Fruit fly (Drosophila melanogaster): ENCODE data around the gene CG18281.

The CG18281 gene

dm6 chr3L:20514101-20514500 lies 14.5 kb downstream of the CG18281 start:
- TF ChIP-seq brk (GFP tag; optimal IDR thresholded peaks at IDR 0.05) = no peak
- TF ChIP-seq Hr83 (GFP tag; optimal IDR thresholded peaks at IDR 0.05; ENCODE audit: poor library complexity, severe bottlenecking) = no peak
- no peak for TF ChIP-seq Jra (GFP tag; optimal IDR thresholded peaks at IDR 0.05)
- TF ChIP-seq Abd-B (GFP tag; optimal IDR thresholded peaks at IDR 0.05) = no peak
- TF ChIP-seq Rel (GFP tag; optimal IDR thresholded peaks at IDR 0.05) = no peak
- TF ChIP-seq Rel (tag; optimal IDR thresholded peaks at IDR 0.05) = peak; percentile 97

- TF ChIP-seq br (GFP tag; optimal IDR thresholded peaks at IDR 0.05) (peak; percentile 16), h (GFP tag; optimal IDR thresholded peaks at IDR 0.05) (peak; percentile 65), HLH106 (tag; optimal IDR thresholded peaks at IDR 0.05) (peak; percentile 64), OdsH (GFP tag; optimal IDR thresholded peaks at IDR 0.05) (peak; percentile 56), fru (GFP tag; optimal IDR thresholded peaks at IDR 0.05) (peak; percentile 34), dl (GFP tag; optimal IDR thresholded peaks at IDR 0.05; ENCODE audit: insufficient read depth in 1 of 2, partially characterized antibody in 2 of 2) (no peak), brk (GFP tag; optimal IDR thresholded peaks at IDR 0.05) (peak; percentile 4), foxo (GFP tag; optimal IDR thresholded peaks at IDR 0.05) (peak in 1 of 2 experiments; percentile 63), sv (GFP tag; optimal IDR thresholded peaks at IDR 0.05) (no peak), rgr (GFP tag; optimal IDR thresholded peaks at IDR 0.05) (peak; percentile 63), woc (GFP tag; optimal IDR thresholded peaks at IDR 0.05) (no peak), Rel (GFP tag; optimal IDR thresholded peaks at IDR 0.05) (no peak), Rel (tag; optimal IDR thresholded peaks at IDR 0.05) (peak; percentile 96), Sp1 (GFP tag; optimal IDR thresholded peaks at IDR 0.05) (peak; percentile 56), N (GFP tag; optimal IDR thresholded peaks at IDR 0.05) (no peak)
Observed at dm6 chr3L:20516519-20517178, 17.0 kb downstream of the CG18281 start.

dm6 chr3L:20517179-20517834 lies 17.7 kb downstream of the CG18281 start:
- TF ChIP-seq Hnf4 (GFP tag; optimal IDR thresholded peaks at IDR 0.05) (peak; percentile 11), psq (GFP tag; optimal IDR thresholded peaks at IDR 0.05) (peak; percentile 86), CrebA (GFP tag; optimal IDR thresholded peaks at IDR 0.05; ENCODE audit: borderline replicate concordance) (peak; percentile 46), Rel (GFP tag; optimal IDR thresholded peaks at IDR 0.05) (no peak), Rel (tag; optimal IDR thresholded peaks at IDR 0.05) (peak; percentile 84), Hr83 (GFP tag; optimal IDR thresholded peaks at IDR 0.05; ENCODE audit: poor library complexity, severe bottlenecking) (peak; percentile 83), dl (GFP tag; optimal IDR thresholded peaks at IDR 0.05; ENCODE audit: insufficient read depth in 1 of 2, partially characterized antibody in 2 of 2) (peak in 1 of 2 experiments; percentile 77), Hr78 (GFP tag; optimal IDR thresholded peaks at IDR 0.05) (no peak), sage (GFP tag; optimal IDR thresholded peaks at IDR 0.05) (no peak), Jra (GFP tag; optimal IDR thresholded peaks at IDR 0.05) (peak; percentile 90), foxo (GFP tag; optimal IDR thresholded peaks at IDR 0.05) (no peak), Dif (GFP tag; optimal IDR thresholded peaks at IDR 0.05; ENCODE audit: partially characterized antibody) (peak; percentile 37), usp (GFP tag; optimal IDR thresholded peaks at IDR 0.05) (no peak)

- no peak for TF ChIP-seq Hr78 (GFP tag; optimal IDR thresholded peaks at IDR 0.05)
- peak; percentile 8 for TF ChIP-seq dmrt93B (GFP tag; optimal IDR thresholded peaks at IDR 0.05)
- TF ChIP-seq psq (GFP tag; optimal IDR thresholded peaks at IDR 0.05) = peak; percentile 100
- no peak for TF ChIP-seq Rel (GFP tag; optimal IDR thresholded peaks at IDR 0.05)
- TF ChIP-seq Rel (tag; optimal IDR thresholded peaks at IDR 0.05) = peak; percentile 85
- TF ChIP-seq Vsx2 (GFP tag; optimal IDR thresholded peaks at IDR 0.05; ENCODE audit: partially characterized antibody) = no peak
- peak; percentile 67 for TF ChIP-seq ey (GFP tag; optimal IDR thresholded peaks at IDR 0.05)
- peak; percentile 49 for TF ChIP-seq HLH106 (tag; optimal IDR thresholded peaks at IDR 0.05)
- TF ChIP-seq woc (GFP tag; optimal IDR thresholded peaks at IDR 0.05) = peak; percentile 11
- TF ChIP-seq Sp1 (GFP tag; optimal IDR thresholded peaks at IDR 0.05) = peak; percentile 35
- peak; percentile 78 for TF ChIP-seq fru (GFP tag; optimal IDR thresholded peaks at IDR 0.05)
- TF ChIP-seq dsf (GFP tag; optimal IDR thresholded peaks at IDR 0.05; ENCODE audit: borderline replicate concordance) = no peak
- TF ChIP-seq Jra (GFP tag; optimal IDR thresholded peaks at IDR 0.05) = no peak
- TF ChIP-seq rgr (GFP tag; optimal IDR thresholded peaks at IDR 0.05) = peak; percentile 54
- TF ChIP-seq N (GFP tag; optimal IDR thresholded peaks at IDR 0.05) = no peak
- peak; percentile 24 for TF ChIP-seq Hnf4 (GFP tag; optimal IDR thresholded peaks at IDR 0.05)
- TF ChIP-seq jim (GFP tag; optimal IDR thresholded peaks at IDR 0.05) = peak; percentile 82
- TF ChIP-seq Dif (GFP tag; optimal IDR thresholded peaks at IDR 0.05; ENCODE audit: partially characterized antibody) = peak; percentile 36
- no peak for TF ChIP-seq pan (optimal IDR thresholded peaks at IDR 0.05)
- peak; percentile 41 for TF ChIP-seq tai (GFP tag; optimal IDR thresholded peaks at IDR 0.05)
- no peak for TF ChIP-seq dl (GFP tag; optimal IDR thresholded peaks at IDR 0.05; ENCODE audit: insufficient read depth in 1 of 2, partially characterized antibody in 2 of 2)
- no peak for TF ChIP-seq Abd-B (GFP tag; optimal IDR thresholded peaks at IDR 0.05)
- no peak for TF ChIP-seq CG9705 (GFP tag; optimal IDR thresholded peaks at IDR 0.05)
- peak; percentile 56 to 60 for TF ChIP-seq foxo (GFP tag; optimal IDR thresholded peaks at IDR 0.05)
- TF ChIP-seq br (GFP tag; optimal IDR thresholded peaks at IDR 0.05) = peak; percentile 39
- TF ChIP-seq h (GFP tag; optimal IDR thresholded peaks at IDR 0.05) = peak; percentile 32
- TF ChIP-seq Hr83 (GFP tag; optimal IDR thresholded peaks at IDR 0.05; ENCODE audit: poor library complexity, severe bottlenecking) = peak; percentile 13
- peak; percentile 11 for TF ChIP-seq Mio (GFP tag; optimal IDR thresholded peaks at IDR 0.05)
- TF ChIP-seq brk (GFP tag; optimal IDR thresholded peaks at IDR 0.05) = no peak
- peak; percentile 52 for TF ChIP-seq OdsH (GFP tag; optimal IDR thresholded peaks at IDR 0.05)
- TF ChIP-seq sage (GFP tag; optimal IDR thresholded peaks at IDR 0.05) = no peak
Observed at dm6 chr3L:20517897-20518804, 18.5 kb downstream of the CG18281 start.
